Fruit fly (Drosophila melanogaster) whole organism: Measurements from ENCODE around the gene RfC4.

Source experiments
- CG8478 ChIP-seq: fragments of >200 bp; optimal IDR thresholded peaks from 2 replicates; lab custom pipeline; 2018; ENCODE audit warnings: inconsistent platforms
- Dll ChIP-seq: fragments of >200 bp; optimal IDR thresholded peaks from 2 replicates; lab custom pipeline; 2017
- EcR ChIP-seq, 2 experiments: fragments of >200 bp; optimal IDR thresholded peaks; 2 replicates each; lab custom pipeline; 2017; ENCODE audit warnings: missing biosample characterization in 2 of 2, missing genetic modification characterization in 2 of 2, missing genetic modification reagents in 2 of 2
- psq ChIP-seq: fragments of >200 bp; optimal IDR thresholded peaks from 2 replicates; lab custom pipeline; 2017
- usp ChIP-seq: fragments of >200 bp; optimal IDR thresholded peaks from 2 replicates; lab custom pipeline; 2017; ENCODE audit warnings: missing biosample characterization, missing genetic modification characterization, mixed read lengths

DNA sequence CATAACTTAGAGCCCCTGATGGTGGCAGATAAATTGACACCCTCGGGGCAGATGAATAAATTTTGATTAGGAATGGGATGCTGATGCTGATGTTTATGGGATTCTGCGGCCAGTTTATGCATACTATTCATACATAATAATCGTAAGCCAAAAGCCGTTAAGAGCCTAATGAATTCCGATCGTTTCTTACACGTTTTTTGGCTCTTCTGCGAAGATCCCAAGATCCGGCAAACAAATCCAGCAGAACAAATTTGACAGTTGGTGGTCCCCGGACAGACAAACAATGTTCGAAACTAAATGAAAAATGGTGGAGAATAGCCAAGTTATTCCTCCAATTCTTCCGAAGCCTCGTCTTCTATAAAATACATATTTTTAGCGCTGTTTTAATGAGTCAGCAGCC, 18.3 kb downstream of the RfC4 start:
- TF ChIP-seq EcR (GFP tag; optimal IDR thresholded peaks at IDR 0.05; lab: Kevin White, UChicago) (no peak), Dll (lab: Kevin White, UChicago) (no peak), CG8478 (lab: Kevin White, UChicago) (no peak), usp (GFP tag; lab: Kevin White, UChicago) (no peak), psq (lab: Kevin White, UChicago) (no peak)
